Fruit fly (Drosophila melanogaster) whole organism, embryonic: ENCODE measurements around the gene RpL36.

Experiments
- Ada2b ChIP-seq: fragments of 200-800 bp; sonication (Bioruptor generic); IDR thresholded peaks from 2 replicates; pipeline ENCODE4 v1.3.6; 2022; ENCODE audit warnings: missing biosample characterization, missing genetic modification characterization
- Adf1 ChIP-seq: fragments of 200-800 bp; sonication (Bioruptor generic); IDR thresholded peaks from 2 replicates; pipeline ENCODE4 v1.3.6; 2022; ENCODE audit warnings: missing biosample characterization, missing genetic modification characterization
- BEAF-32 ChIP-seq: fragments of 200-800 bp; sonication (Bioruptor generic); optimal IDR thresholded peaks from 3 replicates; lab custom pipeline; 2017; ENCODE audit warnings: missing biosample characterization, missing genetic modification characterization, mild to moderate bottlenecking, moderate library complexity, missing genetic modification reagents
- CG10431 ChIP-seq: fragments of 200-800 bp; sonication (Bioruptor generic); optimal IDR thresholded peaks from 3 replicates; lab custom pipeline; 2018; ENCODE audit warnings: missing biosample characterization, mild to moderate bottlenecking, missing genetic modification characterization
- CG12236 ChIP-seq: fragments of 200-800 bp; sonication (Bioruptor generic); optimal IDR thresholded peaks from 2 replicates; lab custom pipeline; 2016; ENCODE audit warnings: missing biosample characterization, missing genetic modification characterization
- CG12744 ChIP-seq: fragments of 200-800 bp; sonication (Bioruptor generic); optimal IDR thresholded peaks from 2 replicates; lab custom pipeline; 2016; ENCODE audit warnings: missing biosample characterization, missing genetic modification characterization
- CG13624 ChIP-seq: fragments of 200-800 bp; sonication (Bioruptor generic); optimal IDR thresholded peaks from 2 replicates; lab custom pipeline; 2016; ENCODE audit warnings: missing biosample characterization, missing genetic modification characterization
- CG14667 ChIP-seq: fragments of 200-800 bp; sonication (Bioruptor generic); IDR thresholded peaks from 2 replicates; pipeline ENCODE4 v1.3.6; 2022; ENCODE audit warnings: missing biosample characterization, missing genetic modification characterization
- CG14860 ChIP-seq: fragments of 200-800 bp; sonication (Bioruptor generic); IDR thresholded peaks from 3 replicates; pipeline ENCODE4 v1.3.6; 2022; ENCODE audit warnings: missing biosample characterization, missing genetic modification characterization; ENCODE audit not compliant: partially characterized antibody
- CG1647 ChIP-seq: fragments of 200-800 bp; sonication (Bioruptor generic); optimal IDR thresholded peaks from 3 replicates; lab custom pipeline; 2016; ENCODE audit warnings: missing biosample characterization, missing genetic modification characterization
- CG16813 ChIP-seq: fragments of 200-800 bp; sonication (Bioruptor generic); IDR thresholded peaks from 3 replicates; pipeline ENCODE4 v1.3.6; 2022; ENCODE audit warnings: missing biosample characterization, missing genetic modification characterization; ENCODE audit not compliant: partially characterized antibody
- CG17328 ChIP-seq: fragments of 200-800 bp; sonication (Bioruptor generic); IDR thresholded peaks from 2 replicates; pipeline ENCODE4 v1.3.6; 2022; ENCODE audit warnings: missing biosample characterization, missing genetic modification characterization
- CG2678 ChIP-seq: fragments of 200-800 bp; sonication (Bioruptor generic); optimal IDR thresholded peaks from 3 replicates; lab custom pipeline; 2019; ENCODE audit warnings: missing biosample characterization, mild to moderate bottlenecking, missing genetic modification characterization, moderate library complexity
- CG31388 ChIP-seq: fragments of 200-800 bp; sonication (Bioruptor generic); optimal IDR thresholded peaks from 2 replicates; lab custom pipeline; 2016; ENCODE audit warnings: missing biosample characterization, missing genetic modification characterization
- CG4360 ChIP-seq: fragments of 200-800 bp; sonication (Bioruptor generic); IDR thresholded peaks from 2 replicates; pipeline ENCODE4 v1.3.6; 2022; ENCODE audit warnings: missing biosample characterization, missing genetic modification characterization
- CG6683 ChIP-seq: fragments of 200-800 bp; sonication (Bioruptor generic); optimal IDR thresholded peaks from 2 replicates; lab custom pipeline; 2017; ENCODE audit warnings: missing biosample characterization, mild to moderate bottlenecking, missing genetic modification characterization, missing genetic modification reagents
- CG7556 ChIP-seq: fragments of 200-800 bp; sonication (Bioruptor generic); optimal IDR thresholded peaks from 2 replicates; lab custom pipeline; 2017; ENCODE audit warnings: missing biosample characterization, mild to moderate bottlenecking, missing genetic modification characterization
- CkIIα-i1 ChIP-seq: fragments of 200-800 bp; sonication (Bioruptor generic); IDR thresholded peaks from 2 replicates; pipeline ENCODE4 v1.3.6; 2022; ENCODE audit warnings: missing biosample characterization, missing genetic modification characterization
- D19B ChIP-seq: fragments of 200-800 bp; sonication (Bioruptor generic); optimal IDR thresholded peaks from 2 replicates; lab custom pipeline; 2017; ENCODE audit warnings: missing biosample characterization, mild to moderate bottlenecking, missing genetic modification characterization
- Dbx ChIP-seq: fragments of 200-800 bp; sonication (Bioruptor generic); IDR thresholded peaks from 3 replicates; pipeline ENCODE4 v1.3.6; 2022; ENCODE audit warnings: missing biosample characterization, missing genetic modification characterization
- Deaf1 ChIP-seq: fragments of 200-800 bp; optimal IDR thresholded peaks from 3 replicates; lab custom pipeline; 2019; ENCODE audit warnings: missing biosample characterization, mild to moderate bottlenecking, missing genetic modification characterization, moderate library complexity
- Dref ChIP-seq: fragments of 200-800 bp; sonication (Bioruptor generic); IDR thresholded peaks from 2 replicates; pipeline ENCODE4 v1.3.6; 2022; ENCODE audit warnings: missing biosample characterization, missing genetic modification characterization
- H15 ChIP-seq: fragments of 200-800 bp; sonication (Bioruptor generic); IDR thresholded peaks from 3 replicates; pipeline ENCODE4 v1.3.6; 2022; ENCODE audit warnings: missing biosample characterization, missing genetic modification characterization
- HLH3B ChIP-seq: fragments of 200-800 bp; sonication (Bioruptor generic); IDR thresholded peaks from 2 replicates; pipeline ENCODE4 v1.3.6; 2022; ENCODE audit warnings: missing biosample characterization, missing genetic modification characterization
- MTF-1 ChIP-seq: fragments of 200-800 bp; sonication (Bioruptor generic); optimal IDR thresholded peaks from 2 replicates; lab custom pipeline; 2018; ENCODE audit warnings: missing biosample characterization, mild to moderate bottlenecking, missing genetic modification characterization, borderline replicate concordance
- Optix ChIP-seq: fragments of 200-800 bp; sonication (Bioruptor generic); IDR thresholded peaks from 3 replicates; pipeline ENCODE4 v1.3.6; 2022; ENCODE audit warnings: missing biosample characterization, missing genetic modification characterization
- Poxn ChIP-seq: fragments of 200-800 bp; sonication (Bioruptor generic); IDR thresholded peaks from 2 replicates; pipeline ENCODE4 v1.3.6; 2022; ENCODE audit warnings: missing biosample characterization, missing genetic modification characterization
- Side ChIP-seq: fragments of 200-800 bp; sonication (Bioruptor generic); optimal IDR thresholded peaks from 2 replicates; lab custom pipeline; 2016; ENCODE audit warnings: missing biosample characterization, missing genetic modification characterization
- Spps ChIP-seq: fragments of 200-800 bp; sonication (Bioruptor generic); optimal IDR thresholded peaks from 2 replicates; lab custom pipeline; 2018; ENCODE audit warnings: missing biosample characterization, mild to moderate bottlenecking, missing genetic modification characterization
- Sry-δ ChIP-seq: fragments of 200-800 bp; sonication (Bioruptor generic); optimal IDR thresholded peaks from 2 replicates; lab custom pipeline; 2016; ENCODE audit warnings: missing biosample characterization, missing genetic modification characterization
- TFAM ChIP-seq: fragments of 200-800 bp; sonication (Bioruptor generic); optimal IDR thresholded peaks from 2 replicates; lab custom pipeline; 2017; ENCODE audit warnings: missing biosample characterization, missing genetic modification characterization, inconsistent platforms
- Vsx1 ChIP-seq: fragments of 200-800 bp; sonication (Bioruptor generic); optimal IDR thresholded peaks from 2 replicates; lab custom pipeline; 2017; ENCODE audit warnings: missing biosample characterization, mild to moderate bottlenecking, missing genetic modification characterization, missing genetic modification reagents
- ap ChIP-seq: fragments of 200-800 bp; sonication (Bioruptor generic); IDR thresholded peaks from 2 replicates; pipeline ENCODE4 v1.3.6; 2022; ENCODE audit warnings: missing biosample characterization, missing genetic modification characterization
- ara ChIP-seq: fragments of 200-800 bp; sonication (Bioruptor generic); IDR thresholded peaks from 2 replicates; pipeline ENCODE4 v1.3.6; 2022; ENCODE audit warnings: missing biosample characterization, missing genetic modification characterization
- chif ChIP-seq, 2 experiments: fragments of 200-800 bp; sonication (Bioruptor generic); optimal IDR thresholded peaks; 3 replicates each; lab custom pipeline; 2016; ENCODE audit warnings: missing biosample characterization in 2 of 2, missing genetic modification characterization in 2 of 2
- fd96Cb ChIP-seq: fragments of 200-800 bp; sonication (Bioruptor generic); optimal IDR thresholded peaks from 2 replicates; lab custom pipeline; 2018; ENCODE audit warnings: missing biosample characterization, mild to moderate bottlenecking, missing genetic modification characterization, moderate library complexity
- fru ChIP-seq: fragments of >200 bp; optimal IDR thresholded peaks from 2 replicates; lab custom pipeline; 2017
- fu2 ChIP-seq: fragments of 200-800 bp; sonication (Bioruptor generic); optimal IDR thresholded peaks from 2 replicates; lab custom pipeline; 2016; ENCODE audit warnings: missing biosample characterization, missing genetic modification characterization
- hbn ChIP-seq: fragments of 200-800 bp; sonication (Bioruptor generic); IDR thresholded peaks from 2 replicates; pipeline ENCODE4 v1.3.6; 2022; ENCODE audit warnings: missing biosample characterization, missing genetic modification characterization; ENCODE audit not compliant: partially characterized antibody
- mirr ChIP-seq: fragments of 200-800 bp; sonication (Bioruptor generic); optimal IDR thresholded peaks from 3 replicates; lab custom pipeline; 2018; ENCODE audit warnings: missing biosample characterization, mild to moderate bottlenecking, missing genetic modification characterization
- nerfin-1 ChIP-seq: fragments of 200-800 bp; sonication (Bioruptor generic); optimal IDR thresholded peaks from 3 replicates; lab custom pipeline; 2019; ENCODE audit warnings: missing biosample characterization, mild to moderate bottlenecking, missing genetic modification characterization, moderate library complexity
- odd ChIP-seq: fragments of 200-800 bp; sonication (Bioruptor generic); optimal IDR thresholded peaks from 2 replicates; lab custom pipeline; 2017; ENCODE audit warnings: missing biosample characterization, mild to moderate bottlenecking, missing genetic modification characterization
- onecut ChIP-seq: fragments of 200-800 bp; sonication (Bioruptor generic); IDR thresholded peaks from 2 replicates; pipeline ENCODE4 v1.3.6; 2022; ENCODE audit warnings: missing biosample characterization, missing genetic modification characterization
- pita ChIP-seq: fragments of 200-800 bp; sonication (Bioruptor generic); optimal IDR thresholded peaks from 2 replicates; lab custom pipeline; 2017; ENCODE audit warnings: missing biosample characterization, mild to moderate bottlenecking, missing genetic modification characterization
- pnt ChIP-seq: fragments of 200-800 bp; sonication (Bioruptor generic); optimal IDR thresholded peaks from 3 replicates; lab custom pipeline; 2016; ENCODE audit warnings: missing biosample characterization, missing genetic modification characterization
- ranshi ChIP-seq: fragments of 200-800 bp; sonication (Bioruptor generic); IDR thresholded peaks from 2 replicates; pipeline ENCODE4 v1.3.6; 2022; ENCODE audit warnings: missing biosample characterization, missing genetic modification characterization
- stc ChIP-seq: fragments of 200-800 bp; sonication (Bioruptor generic); IDR thresholded peaks from 2 replicates; pipeline ENCODE4 v1.3.6; 2022; ENCODE audit warnings: missing biosample characterization, missing genetic modification characterization
- tin ChIP-seq: fragments of 200-800 bp; sonication (Bioruptor generic); optimal IDR thresholded peaks from 3 replicates; lab custom pipeline; 2016; ENCODE audit warnings: missing biosample characterization, missing genetic modification characterization
- zen2 ChIP-seq: fragments of 200-800 bp; sonication (Bioruptor generic); IDR thresholded peaks from 3 replicates; pipeline ENCODE4 v1.3.6; 2022; ENCODE audit warnings: missing biosample characterization, missing genetic modification characterization; ENCODE audit not compliant: partially characterized antibody
- zfh1 ChIP-seq: fragments of 200-800 bp; sonication (Bioruptor generic); IDR thresholded peaks from 3 replicates; pipeline ENCODE4 v1.3.6; 2022; ENCODE audit warnings: missing biosample characterization, missing genetic modification characterization

The RpL36 gene

dm6 chrX:629239-629821, at the start of gene RpL36, which contains the start of gene Mybbp1A (continued):
- no peak for TF ChIP-seq CG4360 (GFP tag; lab: Robert Waterston, UW)
- peak; percentile 58; the same call in 2 of the 3 replicates for TF ChIP-seq Optix (GFP tag; lab: Robert Waterston, UW)
- TF ChIP-seq fu2 (GFP tag; lab: Kevin White, UChicago): peak; percentile 54
- peak; percentile 45 for TF ChIP-seq stc
- peak; percentile 64 for TF ChIP-seq MTF-1 (GFP tag; lab: Kevin White, UChicago)
- TF ChIP-seq Side: peak; percentile 86
- peak; percentile 67 for TF ChIP-seq onecut (GFP tag; lab: Robert Waterston, UW)
- peak; percentile 43 for TF ChIP-seq D19B
- peak; percentile 49 for TF ChIP-seq nerfin-1
- TF ChIP-seq CG13624: peak; percentile 86
- peak; percentile 28; the same call in 1 of the 2 replicates for TF ChIP-seq HLH3B (GFP tag; lab: Robert Waterston, UW)
- TF ChIP-seq CG7556 (GFP tag; lab: Kevin White, UChicago): peak; percentile 49
- peak; percentile 65 for TF ChIP-seq tin (GFP tag; lab: Kevin White, UChicago)
- TF ChIP-seq CG12236: peak; percentile 52
- peak; percentile 91 for TF ChIP-seq Dref (GFP tag; lab: Robert Waterston, UW)
- TF ChIP-seq Dbx (GFP tag; lab: Robert Waterston, UW): peak; percentile 85
- peak; percentile 61 for TF ChIP-seq hbn
- peak; percentile 71 for TF ChIP-seq CG10431 (GFP tag; lab: Kevin White, UChicago)
- peak; percentile 60 for TF ChIP-seq odd
- peak; percentile 25 for TF ChIP-seq pnt (GFP tag; lab: Kevin White, UChicago)
- TF ChIP-seq zen2 (GFP tag; lab: Robert Waterston, UW): peak; percentile 80
- TF ChIP-seq H15: peak; percentile 64; the same call in 2 of the 3 replicates
- no peak for TF ChIP-seq fru
- TF ChIP-seq Spps (tag; lab: Kevin White, UChicago): no peak
- TF ChIP-seq CG31388 (GFP tag; lab: Kevin White, UChicago): no peak
- peak; percentile 56 to 68 for TF ChIP-seq chif (GFP tag; optimal IDR thresholded peaks at IDR 0.05; lab: Kevin White, UChicago)
- TF ChIP-seq CG14667 (GFP tag; lab: Robert Waterston, UW): no peak
- no peak for TF ChIP-seq Vsx1 (GFP tag; lab: Kevin White, UChicago)
- peak; percentile 42; the same call in 1 of the 2 replicates for TF ChIP-seq ara (GFP tag; lab: Robert Waterston, UW)
- peak; percentile 98 for TF ChIP-seq Sry-δ (GFP tag; lab: Kevin White, UChicago)
- peak; percentile 33 for TF ChIP-seq Adf1 (GFP tag; lab: Robert Waterston, UW)
- peak; percentile 56 for TF ChIP-seq CG6683 (GFP tag; lab: Kevin White, UChicago)
- no peak for TF ChIP-seq Deaf1 (tag; lab: Kevin White, UChicago)
- peak; percentile 66 for TF ChIP-seq ranshi
- TF ChIP-seq CG1647 (GFP tag; lab: Kevin White, UChicago): peak; percentile 16
- TF ChIP-seq zfh1 (GFP tag; lab: Robert Waterston, UW): peak; percentile 79
- TF ChIP-seq Poxn: 0 out of 2 replicates have a peak, but pooled peaks have one; percentile 23
- peak; percentile 64 for TF ChIP-seq CG2678 (tag; lab: Kevin White, UChicago)
- TF ChIP-seq fd96Cb (tag; lab: Kevin White, UChicago): no peak
- TF ChIP-seq TFAM (GFP tag; lab: Kevin White, UChicago): peak; percentile 43
- peak; percentile 69 for TF ChIP-seq mirr
- no peak for TF ChIP-seq pita (GFP tag; lab: Kevin White, UChicago)
- peak; percentile 70 for TF ChIP-seq CG17328 (GFP tag; lab: Robert Waterston, UW)
- TF ChIP-seq CG12744: peak; percentile 52
- 0 out of 2 replicates have a peak, but pooled peaks have one; percentile 16 for TF ChIP-seq Ada2b (GFP tag; lab: Robert Waterston, UW)
- no peak for TF ChIP-seq CkIIα-i1 (GFP tag; lab: Robert Waterston, UW)
- TF ChIP-seq BEAF-32 (GFP tag; lab: Kevin White, UChicago): peak; percentile 96
- peak; percentile 92 for TF ChIP-seq CG16813 (GFP tag; lab: Robert Waterston, UW)
- TF ChIP-seq ap (GFP tag; lab: Robert Waterston, UW): peak; percentile 58
- peak; percentile 89 for TF ChIP-seq CG14860 (GFP tag; lab: Robert Waterston, UW)
